Worm (Caenorhabditis elegans) whole organism, early embryonic: Measurements from ENCODE around the gene unc-22.

Experiments
- ama-1 ChIP-seq: fragments of 150-350 bp; optimal IDR thresholded peaks from 2 replicates; lab custom pipeline; 2014
- ceh-36 ChIP-seq: sonication (generic microtip); optimal IDR thresholded peaks from 2 replicates; lab custom pipeline; 2016; ENCODE audit warnings: missing genetic modification characterization, inconsistent platforms, missing compliant biosample characterization
- ets-7 ChIP-seq: sonication (generic microtip); optimal IDR thresholded peaks from 2 replicates; lab custom pipeline; 2016; ENCODE audit warnings: missing genotype, missing genetic modification characterization, missing compliant biosample characterization
- flt-1 ChIP-seq: fragments of 200-800 bp; sonication (Bioruptor generic); IDR thresholded peaks from 2 replicates; pipeline ENCODE4 v1.3.6; 2022; ENCODE audit warnings: missing genetic modification characterization, missing compliant biosample characterization
- hmg-4 ChIP-seq: fragments of 200-800 bp; sonication (Bioruptor generic); optimal IDR thresholded peaks from 2 replicates; lab custom pipeline; 2018; ENCODE audit warnings: mild to moderate bottlenecking, missing genetic modification characterization, missing compliant biosample characterization
- hnd-1 ChIP-seq: sonication (generic microtip); optimal IDR thresholded peaks from 2 replicates; lab custom pipeline; 2016; ENCODE audit warnings: missing genetic modification characterization, missing compliant biosample characterization
- pes-1 ChIP-seq: fragments of 200-800 bp; sonication (Bioruptor generic); IDR thresholded peaks from 2 replicates; pipeline ENCODE4 v1.3.6; 2022; ENCODE audit warnings: missing genetic modification reagents, missing genetic modification characterization, missing compliant biosample characterization
- scrt-1 ChIP-seq: fragments of 200-800 bp; sonication (Bioruptor generic); IDR thresholded peaks from 2 replicates; pipeline ENCODE4 v1.3.6; 2022; ENCODE audit warnings: missing genetic modification characterization, missing compliant biosample characterization
- tbx-37 ChIP-seq: fragments of 200-800 bp; sonication (Bioruptor generic); conservative IDR thresholded peaks from 2 replicates; pipeline ENCODE4 v1.3.6; 2022; ENCODE audit warnings: missing genetic modification reagents, missing genetic modification characterization, missing compliant biosample characterization
- tra-4 ChIP-seq: sonication (generic microtip); optimal IDR thresholded peaks from 2 replicates; lab custom pipeline; 2017; ENCODE audit warnings: missing genetic modification characterization, missing compliant biosample characterization

DNA sequence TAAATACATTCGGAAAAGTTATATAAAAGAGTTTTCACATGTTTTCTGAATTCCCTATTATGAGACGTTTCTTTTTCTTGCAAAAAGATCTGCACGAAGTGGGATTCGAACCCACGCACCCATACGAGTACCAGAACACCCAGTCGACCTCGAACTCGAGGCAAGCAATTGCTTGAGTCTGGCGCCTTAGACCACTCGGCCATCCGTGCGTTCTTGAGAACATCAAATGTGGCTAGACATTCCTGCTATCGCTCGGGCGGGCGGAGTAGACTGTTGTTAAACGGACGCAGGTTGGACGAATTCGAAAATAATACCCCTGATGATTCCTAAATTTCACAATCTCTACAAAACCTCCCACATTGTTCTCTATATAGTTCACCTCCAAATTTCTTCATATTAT lies 82.4 kb downstream of the unc-22 start:
- TF ChIP-seq ama-1 (lab: Kevin White, UChicago): no peak
- TF ChIP-seq hnd-1: peak; percentile 31
- no peak for TF ChIP-seq hmg-4 (GFP tag; lab: Kevin White, UChicago)
- peak; percentile 81 for TF ChIP-seq scrt-1 (GFP tag; lab: Robert Waterston, UW)
- peak; percentile 64 for TF ChIP-seq ceh-36 (tag; lab: Kevin White, UChicago)
- peak; percentile 82 for TF ChIP-seq pes-1 (GFP tag; lab: Robert Waterston, UW)
- no peak for TF ChIP-seq tra-4 (tag; lab: Kevin White, UChicago)
- TF ChIP-seq flt-1 (GFP tag; lab: Robert Waterston, UW): peak; percentile 84
- no peak for TF ChIP-seq ets-7
- peak; percentile 55 for TF ChIP-seq tbx-37 (GFP tag; lab: Robert Waterston, UW)
